Fruit fly (Drosophila melanogaster) whole organism, embryonic: ENCODE data around the gene CG5902.

Experiments used
- Asciz ChIP-seq: fragments of 200-800 bp; sonication (Bioruptor generic); optimal IDR thresholded peaks from 2 replicates; lab custom pipeline; 2017; ENCODE audit warnings: missing biosample characterization, mild to moderate bottlenecking, missing genetic modification characterization, missing genetic modification reagents
- Awh ChIP-seq: fragments of 200-800 bp; sonication (Bioruptor generic); IDR thresholded peaks from 2 replicates; pipeline ENCODE4, ENCODE4 v1.3.6; 2022; ENCODE audit warnings: missing biosample characterization, missing genetic modification characterization
- Bdp1 ChIP-seq: fragments of 200-800 bp; sonication (Bioruptor generic); optimal IDR thresholded peaks from 3 replicates; lab custom pipeline; 2016; ENCODE audit warnings: missing biosample characterization, missing genetic modification characterization
- CG10147 ChIP-seq: fragments of 200-800 bp; sonication (Bioruptor generic); optimal IDR thresholded peaks from 2 replicates; lab custom pipeline; 2019; ENCODE audit warnings: missing biosample characterization, mild to moderate bottlenecking, missing genetic modification characterization, moderate library complexity
- CG10209 ChIP-seq: fragments of 200-800 bp; sonication (Bioruptor generic); optimal IDR thresholded peaks from 3 replicates; lab custom pipeline; 2017; ENCODE audit warnings: missing biosample characterization, mild to moderate bottlenecking, missing genetic modification characterization, missing genetic modification reagents
- CG10462 ChIP-seq: fragments of 200-800 bp; sonication (Bioruptor generic); optimal IDR thresholded peaks from 2 replicates; lab custom pipeline; 2016; ENCODE audit warnings: missing biosample characterization, missing genetic modification characterization
- CG11560 ChIP-seq: fragments of 200-800 bp; sonication (Bioruptor generic); IDR thresholded peaks from 3 replicates; pipeline ENCODE4 v1.3.6; 2022; ENCODE audit warnings: missing biosample characterization, missing genetic modification characterization
- CG12219 ChIP-seq: fragments of 200-800 bp; sonication (Bioruptor generic); optimal IDR thresholded peaks from 3 replicates; lab custom pipeline; 2018; ENCODE audit warnings: missing biosample characterization, mild to moderate bottlenecking, missing genetic modification characterization
- CG13894 ChIP-seq: fragments of 200-800 bp; sonication (Bioruptor generic); optimal IDR thresholded peaks from 3 replicates; lab custom pipeline; 2018; ENCODE audit warnings: missing biosample characterization, mild to moderate bottlenecking, missing genetic modification characterization, moderate library complexity
- CG16863 ChIP-seq: fragments of 200-800 bp; sonication (Bioruptor generic); optimal IDR thresholded peaks from 3 replicates; lab custom pipeline; 2016; ENCODE audit warnings: missing biosample characterization, missing genetic modification characterization
- CG17186 ChIP-seq: fragments of 200-800 bp; sonication (Bioruptor generic); optimal IDR thresholded peaks from 3 replicates; lab custom pipeline; 2017; ENCODE audit warnings: missing biosample characterization, missing genetic modification reagents, missing genetic modification characterization
- CG17328 ChIP-seq: fragments of 200-800 bp; sonication (Bioruptor generic); IDR thresholded peaks from 2 replicates; pipeline ENCODE4 v1.3.6; 2022; ENCODE audit warnings: missing biosample characterization, missing genetic modification characterization
- CG1792 ChIP-seq: fragments of 200-800 bp; sonication (Bioruptor generic); optimal IDR thresholded peaks from 2 replicates; lab custom pipeline; 2016; ENCODE audit warnings: missing biosample characterization, missing genetic modification characterization
- CG3163 ChIP-seq: fragments of 200-800 bp; sonication (Bioruptor generic); optimal IDR thresholded peaks from 3 replicates; lab custom pipeline; 2016; ENCODE audit warnings: missing biosample characterization, missing genetic modification characterization
- CG34422 ChIP-seq: fragments of 200-800 bp; sonication (Bioruptor generic); IDR thresholded peaks from 3 replicates; pipeline ENCODE4 v1.3.6; 2022; ENCODE audit warnings: missing biosample characterization, missing genetic modification characterization
- CG7928 ChIP-seq: fragments of 200-800 bp; sonication (Bioruptor generic); optimal IDR thresholded peaks from 2 replicates; lab custom pipeline; 2017; ENCODE audit warnings: missing biosample characterization, mild to moderate bottlenecking, missing genetic modification characterization
- CG8924 ChIP-seq: fragments of 200-800 bp; optimal IDR thresholded peaks from 3 replicates; lab custom pipeline; 2019; ENCODE audit warnings: missing biosample characterization, mild to moderate bottlenecking, missing genetic modification characterization, moderate library complexity
- CG8944 ChIP-seq: fragments of 200-800 bp; sonication (Bioruptor generic); optimal IDR thresholded peaks from 3 replicates; lab custom pipeline; 2016; ENCODE audit warnings: missing biosample characterization, missing genetic modification characterization
- CG9215 ChIP-seq: fragments of 200-800 bp; sonication (Bioruptor generic); IDR thresholded peaks from 2 replicates; pipeline ENCODE4 v1.3.6; 2022; ENCODE audit warnings: missing biosample characterization, missing genetic modification characterization
- CG9932 ChIP-seq: fragments of 200-800 bp; sonication (Bioruptor generic); IDR thresholded peaks from 2 replicates; pipeline ENCODE4 v1.3.6; 2022; ENCODE audit warnings: missing biosample characterization, missing genetic modification characterization
- Deaf1 ChIP-seq: fragments of 200-800 bp; optimal IDR thresholded peaks from 3 replicates; lab custom pipeline; 2019; ENCODE audit warnings: missing biosample characterization, mild to moderate bottlenecking, missing genetic modification characterization, moderate library complexity
- Dek ChIP-seq: fragments of 200-800 bp; sonication (Bioruptor generic); optimal IDR thresholded peaks from 3 replicates; lab custom pipeline; 2019; ENCODE audit warnings: missing biosample characterization, mild to moderate bottlenecking, missing genetic modification characterization, moderate library complexity
- Dfd ChIP-seq, 2 experiments: fragments of >200 bp; optimal IDR thresholded peaks; 2 replicates each; lab custom pipeline; 2017; ENCODE audit warnings: missing biosample characterization in 2 of 2, missing genetic modification characterization in 2 of 2
- Dll ChIP-seq: fragments of 200-800 bp; sonication (Bioruptor generic); IDR thresholded peaks from 4 replicates; pipeline ENCODE4 v1.3.6; 2022; ENCODE audit warnings: missing biosample characterization, missing genetic modification characterization; ENCODE audit not compliant: partially characterized antibody
- Dref ChIP-seq: fragments of 200-800 bp; sonication (Bioruptor generic); IDR thresholded peaks from 2 replicates; pipeline ENCODE4 v1.3.6; 2022; ENCODE audit warnings: missing biosample characterization, missing genetic modification characterization
- E2f1 ChIP-seq: fragments of 200-800 bp; sonication (Bioruptor generic); IDR thresholded peaks from 2 replicates; pipeline ENCODE4 v1.3.6; 2022; ENCODE audit warnings: missing biosample characterization, missing genetic modification characterization
- E2f2 ChIP-seq: fragments of 200-800 bp; sonication (Bioruptor generic); IDR thresholded peaks from 2 replicates; pipeline ENCODE4 v1.3.6; 2022; ENCODE audit warnings: missing biosample characterization, missing genetic modification characterization
- Ets65A ChIP-seq: fragments of 200-800 bp; sonication (Bioruptor generic); peaks from one replicate; lab custom pipeline; 2016; ENCODE audit warnings: missing biosample characterization, missing genetic modification characterization
- HLH54F ChIP-seq: fragments of 200-800 bp; sonication (Bioruptor generic); optimal IDR thresholded peaks from 3 replicates; lab custom pipeline; 2016; ENCODE audit warnings: missing biosample characterization, missing genetic modification characterization
- Hr39 ChIP-seq: fragments of >200 bp; optimal IDR thresholded peaks from 2 replicates; lab custom pipeline; 2017
- Meics ChIP-seq: fragments of 200-800 bp; sonication (Bioruptor generic); optimal IDR thresholded peaks from 2 replicates; lab custom pipeline; 2017; ENCODE audit warnings: missing biosample characterization, mild to moderate bottlenecking, missing genetic modification characterization
- NC2α ChIP-seq: fragments of 200-800 bp; sonication (Bioruptor generic); optimal IDR thresholded peaks from 2 replicates; lab custom pipeline; 2016; ENCODE audit warnings: missing biosample characterization, missing genetic modification characterization
- Nf-YB ChIP-seq: fragments of 200-800 bp; sonication (Bioruptor generic); optimal IDR thresholded peaks from 3 replicates; lab custom pipeline; 2019; ENCODE audit warnings: missing biosample characterization, mild to moderate bottlenecking, missing genetic modification characterization, moderate library complexity
- Ptx1 ChIP-seq: fragments of 200-800 bp; sonication (Bioruptor generic); IDR thresholded peaks from 2 replicates; pipeline ENCODE4 v1.3.6; 2022; ENCODE audit warnings: missing biosample characterization, missing genetic modification characterization
- Trl ChIP-seq, 3 experiments: fragments of >200 bp in 2 of 3; fragments of 200-800 bp in 1 of 3; sonication (Bioruptor generic) in 1 of 3; optimal IDR thresholded peaks; 2 replicates in 1 of 3; 3 replicates in 2 of 3; lab custom pipeline; 2016 to 2017; ENCODE audit warnings: missing biosample characterization in 1 of 3, missing genetic modification characterization in 1 of 3
- btn ChIP-seq: fragments of 200-800 bp; sonication (Bioruptor generic); optimal IDR thresholded peaks from 2 replicates; lab custom pipeline; 2016; ENCODE audit warnings: missing biosample characterization, missing genetic modification characterization
- cas ChIP-seq: fragments of 200-800 bp; sonication (Bioruptor generic); IDR thresholded peaks from 2 replicates; pipeline ENCODE4 v1.3.6; 2022; ENCODE audit warnings: missing biosample characterization, missing genetic modification characterization
- da ChIP-seq: fragments of 200-800 bp; sonication (Bioruptor generic); optimal IDR thresholded peaks from 2 replicates; lab custom pipeline; 2016; ENCODE audit warnings: missing biosample characterization, missing genetic modification characterization
- esg ChIP-seq: fragments of 200-800 bp; sonication (Bioruptor generic); conservative IDR thresholded peaks from 2 replicates; pipeline ENCODE4 v1.3.6; 2022; ENCODE audit warnings: missing biosample characterization, missing genetic modification characterization
- hb ChIP-seq: fragments of 200-800 bp; sonication (Bioruptor generic); IDR thresholded peaks from 3 replicates; pipeline ENCODE4 v1.3.6; 2022; ENCODE audit warnings: missing biosample characterization, missing genetic modification characterization; ENCODE audit not compliant: partially characterized antibody
- hkb ChIP-seq, 2 experiments: fragments of 200-800 bp in 1 of 2; fragments of >200 bp in 1 of 2; sonication (Bioruptor generic) in 1 of 2; IDR thresholded peaks in 1 of 2; optimal IDR thresholded peaks in 1 of 2; 2 replicates each; pipeline versions ENCODE4 v1.3.6 to Lab custom; 2017 to 2022; ENCODE audit warnings: missing biosample characterization in 1 of 2, missing genetic modification characterization in 1 of 2
- ind ChIP-seq: fragments of 200-800 bp; sonication (Bioruptor generic); optimal IDR thresholded peaks from 3 replicates; lab custom pipeline; 2016; ENCODE audit warnings: missing biosample characterization, missing genetic modification characterization
- mirr ChIP-seq: fragments of 200-800 bp; sonication (Bioruptor generic); optimal IDR thresholded peaks from 3 replicates; lab custom pipeline; 2018; ENCODE audit warnings: missing biosample characterization, mild to moderate bottlenecking, missing genetic modification characterization
- phol ChIP-seq: fragments of 200-800 bp; sonication (Bioruptor generic); optimal IDR thresholded peaks from 3 replicates; lab custom pipeline; 2018; ENCODE audit warnings: missing biosample characterization, mild to moderate bottlenecking, missing genetic modification characterization, moderate library complexity
- ro ChIP-seq: fragments of 200-800 bp; sonication (Bioruptor generic); IDR thresholded peaks from 2 replicates; pipeline ENCODE4 v1.3.6; 2022; ENCODE audit warnings: missing biosample characterization, missing genetic modification characterization
- sna ChIP-seq: fragments of 200-800 bp; sonication (Bioruptor generic); IDR thresholded peaks from 2 replicates; pipeline ENCODE4 v1.3.6; 2022; ENCODE audit warnings: missing biosample characterization, missing genetic modification characterization; ENCODE audit not compliant: partially characterized antibody
- stc ChIP-seq: fragments of 200-800 bp; sonication (Bioruptor generic); IDR thresholded peaks from 2 replicates; pipeline ENCODE4 v1.3.6; 2022; ENCODE audit warnings: missing biosample characterization, missing genetic modification characterization
- tx ChIP-seq: fragments of 200-800 bp; sonication (Bioruptor generic); optimal IDR thresholded peaks from 2 replicates; lab custom pipeline; 2016; ENCODE audit warnings: missing biosample characterization, missing genetic modification characterization
- unpg ChIP-seq: fragments of 200-800 bp; sonication (Bioruptor generic); optimal IDR thresholded peaks from 3 replicates; lab custom pipeline; 2018; ENCODE audit warnings: missing biosample characterization, mild to moderate bottlenecking, missing genetic modification characterization, moderate library complexity

The CG5902 gene

dm6 chr3R:23939921-23940839 is 46.3 kb upstream of the CG5902 start (continued):
- TF ChIP-seq CG11560 (no peak), phol (tag; lab: Kevin White, UChicago) (peak; percentile 6), CG10209 (peak; percentile 91), hkb (optimal IDR thresholded peaks at IDR 0.05; lab: Kevin White, UChicago) (no peak), hkb (GFP tag; IDR thresholded peaks at IDR 0.05; lab: Robert Waterston, UW) (peak; percentile 89), Ets65A (peak; percentile 71), Nf-YB (peak; percentile 70), CG17186 (GFP tag; lab: Kevin White, UChicago) (peak; percentile 39), CG8924 (tag; lab: Kevin White, UChicago) (peak; percentile 78), CG8944 (GFP tag; lab: Kevin White, UChicago) (peak; percentile 19), unpg (GFP tag; lab: Kevin White, UChicago) (peak; percentile 78), CG10462 (GFP tag; lab: Kevin White, UChicago) (peak; percentile 69), Dfd (GFP tag; optimal IDR thresholded peaks at IDR 0.05; lab: Kevin White, UChicago) (no peak), CG10147 (GFP tag; lab: Kevin White, UChicago) (peak; percentile 28), CG9215 (GFP tag; lab: Robert Waterston, UW) (no peak), Ptx1 (GFP tag; lab: Robert Waterston, UW) (no peak; the same call in 1 of the 2 replicates), sna (no peak), Asciz (GFP tag; lab: Kevin White, UChicago) (peak; percentile 97), Bdp1 (GFP tag; lab: Kevin White, UChicago) (peak; percentile 72), Awh (GFP tag; lab: Robert Waterston, UW) (peak; percentile 92), Dek (peak; percentile 59), CG13894 (tag; lab: Kevin White, UChicago) (peak; percentile 99), esg (GFP tag; lab: Robert Waterston, UW) (no peak), CG3163 (GFP tag; lab: Kevin White, UChicago) (peak; percentile 34), CG9932 (GFP tag; lab: Robert Waterston, UW) (peak; percentile 28; the same call in 1 of the 2 replicates), tx (GFP tag; lab: Kevin White, UChicago) (no peak), CG7928 (GFP tag; lab: Kevin White, UChicago) (peak; percentile 51), hb (GFP tag; lab: Robert Waterston, UW) (no peak), NC2α (GFP tag; lab: Kevin White, UChicago) (peak; percentile 60), Dll (no peak), HLH54F (GFP tag; lab: Kevin White, UChicago) (peak; percentile 20), stc (GFP tag; lab: Robert Waterston, UW) (peak; percentile 72), btn (GFP tag; lab: Kevin White, UChicago) (peak; percentile 25), CG1792 (peak; percentile 62), E2f1 (GFP tag; lab: Robert Waterston, UW) (peak; percentile 76; the same call in 1 of the 2 replicates), CG16863 (GFP tag; lab: Kevin White, UChicago) (peak; percentile 46), ro (GFP tag; lab: Robert Waterston, UW) (no peak), CG17328 (GFP tag; lab: Robert Waterston, UW) (peak; percentile 80), cas (GFP tag; lab: Robert Waterston, UW) (peak; percentile 40; the same call in 1 of the 2 replicates), CG12219 (GFP tag; lab: Kevin White, UChicago) (peak; percentile 81), Meics (peak; percentile 78), Trl (optimal IDR thresholded peaks at IDR 0.05; lab: Kevin White, UChicago) (no peak), Trl (GFP tag; optimal IDR thresholded peaks at IDR 0.05; lab: Kevin White, UChicago) (peak; percentile 69), mirr (GFP tag; lab: Kevin White, UChicago) (peak; percentile 91), Hr39 (lab: Kevin White, UChicago) (no peak), Dref (no peak), E2f2 (GFP tag; lab: Robert Waterston, UW) (peak; percentile 65), ind (GFP tag; lab: Kevin White, UChicago) (no peak), da (no peak), CG34422 (GFP tag; lab: Robert Waterston, UW) (no peak), Deaf1 (no peak)
